Fruit fly (Drosophila melanogaster) whole organism, adult: Measurements from ENCODE around the gene CG13138.
A peak's percentile ranks its signal among the peaks of the same experiment; 100 is the strongest.

Experiments
- CG11617 ChIP-seq: fragments of 200-800 bp; sonication (Bioruptor generic); optimal IDR thresholded peaks from 2 replicates; lab custom pipeline; 2017; ENCODE audit warnings: mild to moderate bottlenecking, missing biosample characterization, missing genetic modification reagents, missing genetic modification characterization
- CG12768 ChIP-seq: fragments of 200-800 bp; sonication (Bioruptor generic); optimal IDR thresholded peaks from 2 replicates; lab custom pipeline; 2017; ENCODE audit warnings: missing biosample characterization, missing genetic modification characterization, mild to moderate bottlenecking, moderate library complexity, missing genetic modification reagents
- CG14711 ChIP-seq: fragments of 200-800 bp; sonication (Bioruptor generic); optimal IDR thresholded peaks from 2 replicates; lab custom pipeline; 2018; ENCODE audit warnings: missing biosample characterization, mild to moderate bottlenecking, missing genetic modification characterization, moderate library complexity
- CG1620 ChIP-seq: fragments of 200-800 bp; sonication (Bioruptor generic); optimal IDR thresholded peaks from 2 replicates; lab custom pipeline; 2016; ENCODE audit warnings: missing biosample characterization, missing genetic modification characterization
- CG33017 ChIP-seq: fragments of 200-800 bp; sonication (Bioruptor generic); optimal IDR thresholded peaks from 2 replicates; lab custom pipeline; 2018; ENCODE audit warnings: missing biosample characterization, mild to moderate bottlenecking, missing genetic modification characterization, moderate library complexity
- CG5204 ChIP-seq: fragments of 200-800 bp; sonication (Bioruptor generic); optimal IDR thresholded peaks from 2 replicates; lab custom pipeline; 2016; ENCODE audit warnings: missing biosample characterization, missing genetic modification characterization
- CG7045 ChIP-seq: fragments of 200-800 bp; sonication (Bioruptor generic); optimal IDR thresholded peaks from 2 replicates; lab custom pipeline; 2017; ENCODE audit warnings: missing biosample characterization, mild to moderate bottlenecking, missing genetic modification characterization
- CG7101 ChIP-seq: fragments of 200-800 bp; sonication (Bioruptor generic); optimal IDR thresholded peaks from 2 replicates; lab custom pipeline; 2018; ENCODE audit warnings: missing biosample characterization, mild to moderate bottlenecking, missing genetic modification characterization, moderate library complexity
- Clk ChIP-seq: fragments of 200-800 bp; sonication (Bioruptor generic); optimal IDR thresholded peaks from 2 replicates; lab custom pipeline; 2017; ENCODE audit warnings: missing biosample characterization, missing genetic modification characterization
- Crg-1 ChIP-seq: fragments of 200-800 bp; sonication (Bioruptor generic); optimal IDR thresholded peaks from 2 replicates; lab custom pipeline; 2016; ENCODE audit warnings: missing biosample characterization, missing genetic modification characterization
- Hr96 ChIP-seq: fragments of 200-800 bp; sonication (Bioruptor generic); optimal IDR thresholded peaks from 2 replicates; lab custom pipeline; 2016; ENCODE audit warnings: missing biosample characterization, missing genetic modification characterization
- Mnt ChIP-seq: fragments of 200-800 bp; sonication (Bioruptor generic); optimal IDR thresholded peaks from 2 replicates; lab custom pipeline; 2016; ENCODE audit warnings: missing biosample characterization, mild to moderate bottlenecking, missing genetic modification characterization
- bab1 ChIP-seq: fragments of 200-800 bp; sonication (Bioruptor generic); optimal IDR thresholded peaks from 3 replicates; lab custom pipeline; 2019; ENCODE audit warnings: missing biosample characterization, mild to moderate bottlenecking, missing genetic modification characterization, moderate library complexity
- cic ChIP-seq: fragments of 200-800 bp; sonication (Bioruptor generic); optimal IDR thresholded peaks from 2 replicates; lab custom pipeline; 2017; ENCODE audit warnings: missing biosample characterization, mild to moderate bottlenecking, missing genetic modification characterization, moderate library complexity
- cnc ChIP-seq, 2 experiments: fragments of >200 bp; optimal IDR thresholded peaks; 2 replicates each; lab custom pipeline; 2017
- kay ChIP-seq: fragments of 200-800 bp; sonication (Bioruptor generic); peaks from one replicate; lab custom pipeline; 2016; ENCODE audit warnings: missing biosample characterization, missing genetic modification characterization, borderline replicate concordance
- ovo ChIP-seq: fragments of 200-800 bp; sonication (Bioruptor generic); optimal IDR thresholded peaks from 2 replicates; lab custom pipeline; 2016; ENCODE audit warnings: missing biosample characterization, missing genetic modification characterization
- pad ChIP-seq: fragments of 200-800 bp; sonication (Bioruptor generic); optimal IDR thresholded peaks from 3 replicates; lab custom pipeline; 2017; ENCODE audit warnings: missing biosample characterization, missing genetic modification characterization, mild to moderate bottlenecking, moderate library complexity, missing genetic modification reagents
- tj ChIP-seq: fragments of 200-800 bp; sonication (Bioruptor generic); optimal IDR thresholded peaks from 3 replicates; lab custom pipeline; 2017; ENCODE audit warnings: missing biosample characterization, mild to moderate bottlenecking, missing genetic modification characterization, moderate library complexity
- toe ChIP-seq: fragments of 200-800 bp; sonication (Bioruptor generic); optimal IDR thresholded peaks from 2 replicates; lab custom pipeline; 2016; ENCODE audit warnings: missing biosample characterization, missing genetic modification characterization

Gene CG13138

DNA sequence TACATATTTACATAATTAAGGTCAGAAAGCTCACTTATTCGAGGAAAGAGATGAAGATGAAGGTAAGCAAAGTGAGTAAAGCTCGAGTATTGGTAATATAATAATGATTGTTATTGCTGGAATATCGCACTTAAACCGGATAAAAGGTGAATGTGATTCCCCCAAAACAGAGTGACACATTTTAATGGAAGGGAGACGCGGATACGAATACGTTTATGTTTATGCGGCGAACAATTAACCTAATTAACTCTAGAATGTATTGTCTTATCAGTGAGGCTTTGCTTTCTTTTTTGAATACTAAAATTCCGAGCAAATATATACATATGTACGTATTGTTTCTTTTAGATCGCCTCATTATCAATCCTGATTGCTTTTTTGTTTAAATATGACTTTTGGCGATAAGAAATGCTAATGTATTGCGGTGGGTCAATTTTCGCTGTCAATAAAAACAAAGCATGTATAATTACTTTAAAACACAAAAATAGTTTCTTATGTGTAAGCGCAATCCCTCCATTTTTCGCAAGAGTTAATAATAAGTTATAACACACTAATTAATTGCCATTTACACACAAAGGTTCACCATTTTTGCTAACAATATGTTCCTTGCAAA is 3.8 kb upstream of the CG13138 start:
- TF ChIP-seq CG5204 (no peak), kay (GFP tag; lab: Kevin White, UChicago) (peak; percentile 64), CG33017 (tag; lab: Kevin White, UChicago) (no peak), Clk (GFP tag; lab: Kevin White, UChicago) (no peak)

DNA sequence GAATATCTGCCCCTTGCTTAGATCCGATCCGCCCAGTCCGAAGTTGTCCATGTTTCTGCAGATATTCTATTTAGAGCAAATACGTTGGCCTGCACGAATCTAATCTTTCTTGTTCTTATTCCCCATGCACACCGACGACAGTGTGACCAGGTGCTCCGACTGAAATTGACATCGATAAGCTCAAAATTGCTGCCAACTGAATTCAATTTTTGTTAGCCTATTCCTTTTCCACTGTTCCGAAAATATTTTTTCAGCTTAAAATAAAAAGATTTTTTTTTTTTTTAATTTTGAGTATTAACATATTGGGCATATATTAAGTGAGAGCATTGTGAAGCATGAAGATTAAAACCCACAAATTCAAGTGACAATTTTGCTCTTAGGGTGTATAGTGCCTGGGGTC is 2.0 kb upstream of the CG13138 start, which contains the start of gene nmd:
Gene nmd, minus strand, starts transcription at position 162 of the 400 bp plus-strand sequence.
- TF ChIP-seq CG12768 (GFP tag; lab: Kevin White, UChicago) (no peak), bab1 (GFP tag; lab: Kevin White, UChicago) (peak; percentile 61), CG7045 (no peak), Mnt (GFP tag; lab: Kevin White, UChicago) (peak; percentile 79), Hr96 (no peak), CG14711 (peak; percentile 28), CG5204 (no peak), CG33017 (tag; lab: Kevin White, UChicago) (peak; percentile 12), cnc (optimal IDR thresholded peaks at IDR 0.05; lab: Kevin White, UChicago) (no peak), tj (GFP tag; lab: Kevin White, UChicago) (no peak), kay (GFP tag; lab: Kevin White, UChicago) (peak; percentile 67), CG1620 (GFP tag; lab: Kevin White, UChicago) (no peak)

- TF ChIP-seq CG5204: no peak
- peak; percentile 55 for TF ChIP-seq CG33017 (tag; lab: Kevin White, UChicago)
- peak; percentile 2 for TF ChIP-seq tj (GFP tag; lab: Kevin White, UChicago)
- peak; percentile 70 for TF ChIP-seq CG11617 (GFP tag; lab: Kevin White, UChicago)
- peak; percentile 21 for TF ChIP-seq CG7045
- no peak for TF ChIP-seq cnc (optimal IDR thresholded peaks at IDR 0.05; lab: Kevin White, UChicago)
- TF ChIP-seq Hr96: no peak
- TF ChIP-seq CG14711: peak; percentile 63
- TF ChIP-seq CG7101 (tag; lab: Kevin White, UChicago): peak; percentile 73
- TF ChIP-seq Crg-1: peak; percentile 5
- peak; percentile 62 for TF ChIP-seq bab1 (GFP tag; lab: Kevin White, UChicago)
Observed at dm6 chr2L:10299810-10300147, 2.0 kb downstream of the CG13138 start, which contains the start of gene CYLD. Gene CYLD, minus strand, starts transcription at chr2L:10299847.

DNA sequence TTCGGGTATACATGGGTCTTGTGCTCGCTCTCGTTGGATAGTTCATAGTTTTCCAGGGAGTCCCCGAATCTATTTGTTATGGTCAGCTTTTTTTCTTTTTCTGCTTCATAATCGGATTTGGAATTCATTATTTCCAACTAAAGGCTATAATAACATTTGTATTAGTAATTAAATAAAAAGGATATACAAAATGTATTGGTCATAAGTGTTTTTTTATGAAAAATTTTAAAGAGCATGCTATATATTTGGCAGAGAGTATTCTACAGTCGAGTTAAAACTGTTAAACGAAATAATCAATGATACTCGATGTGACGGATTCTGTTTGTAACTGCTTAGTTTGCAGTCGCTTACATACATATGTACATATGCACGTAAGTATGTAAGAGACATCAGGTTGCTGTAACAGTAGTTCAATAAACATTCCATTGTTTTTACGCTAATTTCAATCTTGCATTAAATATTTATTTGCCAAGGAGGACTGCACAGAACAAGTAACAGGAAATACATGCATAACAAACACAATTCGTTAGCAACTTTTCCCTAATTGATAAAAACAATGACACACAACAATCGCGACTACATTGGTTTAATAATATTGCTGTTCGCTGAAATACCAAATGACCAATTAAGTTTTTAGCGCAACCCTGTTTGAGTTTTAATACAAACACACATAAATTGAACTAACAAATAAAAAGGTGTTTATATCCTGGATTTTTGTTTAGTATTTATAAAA is 2.6 kb downstream of the CG13138 start:
- peak; percentile 30 for TF ChIP-seq tj (GFP tag; lab: Kevin White, UChicago)
- TF ChIP-seq CG12768 (GFP tag; lab: Kevin White, UChicago): no peak
- peak; percentile 93 for TF ChIP-seq kay (GFP tag; lab: Kevin White, UChicago)

DNA sequence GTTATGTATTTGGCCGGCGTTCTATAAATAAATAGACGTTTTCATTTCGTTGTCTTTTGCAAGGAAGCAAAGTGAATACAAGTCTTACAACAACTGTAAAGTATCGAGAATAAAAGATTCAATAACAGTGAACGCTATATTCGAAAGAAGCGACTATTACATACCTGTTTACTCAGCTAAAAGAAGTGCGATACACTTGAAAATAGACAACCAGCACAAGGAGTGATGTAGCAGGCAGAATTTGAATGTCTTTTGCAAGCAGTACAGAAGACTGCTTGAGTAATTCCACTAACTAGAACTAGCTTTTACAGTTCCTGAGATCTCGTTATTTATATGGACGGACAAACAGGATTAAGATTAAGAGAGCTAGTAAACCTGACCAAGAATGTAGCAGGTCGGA is 3.5 kb downstream of the CG13138 start:
- peak; percentile 4 for TF ChIP-seq tj (GFP tag; lab: Kevin White, UChicago)
- TF ChIP-seq kay (GFP tag; lab: Kevin White, UChicago): peak; percentile 75
- no peak for TF ChIP-seq pad (GFP tag; lab: Kevin White, UChicago)
- TF ChIP-seq cic (GFP tag; lab: Kevin White, UChicago): no peak

DNA sequence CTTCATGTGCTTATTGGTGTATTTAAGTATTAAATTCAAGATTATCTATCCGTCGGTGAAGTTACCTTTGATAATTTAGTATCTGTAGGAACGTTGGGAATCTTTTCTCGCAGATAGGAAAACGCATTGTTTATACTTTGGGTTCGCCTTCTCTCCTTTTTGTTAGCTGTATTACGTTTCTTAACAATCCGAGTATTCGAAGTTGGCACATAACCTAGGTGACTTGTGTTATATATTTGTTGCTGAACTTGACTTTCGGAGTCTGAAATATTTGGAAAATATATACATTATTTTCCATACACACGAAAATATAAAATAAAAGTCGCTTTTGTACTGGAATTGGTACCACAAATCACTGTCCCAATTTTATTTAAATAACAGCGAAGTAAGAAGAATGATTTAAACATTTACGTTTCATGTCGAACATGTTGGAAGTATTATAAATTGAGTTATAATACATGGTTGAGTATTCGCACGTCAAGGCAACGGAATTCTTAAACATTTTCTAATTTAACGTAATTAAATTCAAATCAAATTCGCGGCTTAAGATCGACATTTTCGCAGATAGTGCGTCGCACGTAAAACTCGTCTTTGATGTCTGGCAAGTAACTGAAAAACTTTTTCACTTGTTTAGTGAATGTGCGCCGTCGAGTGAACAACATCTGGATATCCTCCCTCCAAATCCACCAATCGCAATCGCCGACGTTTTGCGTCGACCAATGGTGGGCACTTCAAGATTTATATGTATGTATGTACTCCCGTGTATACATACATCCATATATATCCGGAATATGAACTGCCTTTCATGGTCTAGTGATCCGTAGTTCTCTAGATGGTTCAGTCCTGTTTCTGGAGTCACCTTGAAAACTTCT is 6.8 kb downstream of the CG13138 start, which contains the start of gene Hand:
Gene Hand, minus strand, starts transcription at position 588 of the 872 bp plus-strand sequence.
- TF ChIP-seq CG1620 (GFP tag; lab: Kevin White, UChicago) (no peak), CG7045 (no peak), Clk (GFP tag; lab: Kevin White, UChicago) (no peak), CG33017 (tag; lab: Kevin White, UChicago) (no peak), kay (GFP tag; lab: Kevin White, UChicago) (peak; percentile 93), pad (GFP tag; lab: Kevin White, UChicago) (no peak), Hr96 (no peak)

DNA sequence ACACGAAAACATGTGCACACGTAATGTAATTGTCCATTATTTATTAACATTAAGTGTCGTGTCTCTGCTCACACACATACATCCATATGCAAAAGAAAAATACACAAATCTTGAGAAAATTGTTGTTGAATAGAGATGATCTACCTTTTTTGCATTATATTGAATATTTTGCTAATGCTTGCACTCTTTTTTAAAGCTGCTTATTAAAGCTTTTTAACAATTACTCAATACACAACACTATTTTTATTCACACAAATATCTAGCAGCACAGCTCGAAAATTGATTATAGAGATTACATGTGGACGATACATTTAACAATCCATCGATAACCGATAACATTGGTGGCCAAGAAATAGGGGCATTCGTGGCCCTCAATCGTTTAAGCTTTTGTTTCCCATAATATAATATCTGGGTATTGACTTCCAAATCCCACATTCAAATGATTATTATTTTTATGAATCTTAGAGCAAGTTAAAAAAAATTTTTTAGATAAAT is 9.7 kb downstream of the CG13138 start, which contains the start of gene Ufd4:
Gene Ufd4, minus strand, starts transcription at position 300 of the 495 bp plus-strand sequence.
- TF ChIP-seq CG1620 (GFP tag; lab: Kevin White, UChicago) (peak; percentile 14), Mnt (GFP tag; lab: Kevin White, UChicago) (peak; percentile 56), tj (GFP tag; lab: Kevin White, UChicago) (peak; percentile 1), CG14711 (peak; percentile 58), Hr96 (no peak), CG12768 (GFP tag; lab: Kevin White, UChicago) (peak; percentile 30), CG11617 (GFP tag; lab: Kevin White, UChicago) (peak; percentile 53), CG7101 (tag; lab: Kevin White, UChicago) (peak; percentile 55), cic (GFP tag; lab: Kevin White, UChicago) (peak; percentile 14), ovo (GFP tag; lab: Kevin White, UChicago) (no peak), CG7045 (peak; percentile 61), cnc (optimal IDR thresholded peaks at IDR 0.05; lab: Kevin White, UChicago) (no peak), CG5204 (no peak), kay (GFP tag; lab: Kevin White, UChicago) (no peak), CG33017 (tag; lab: Kevin White, UChicago) (peak; percentile 62), bab1 (GFP tag; lab: Kevin White, UChicago) (peak; percentile 68), Crg-1 (no peak), Clk (GFP tag; lab: Kevin White, UChicago) (no peak), pad (GFP tag; lab: Kevin White, UChicago) (no peak), toe (GFP tag; lab: Kevin White, UChicago) (no peak)
